Worm (Caenorhabditis elegans) whole organism, midembryonic: Measurements from ENCODE around the gene ascc-1.

Experiments
- med-1 ChIP-seq: sonication (generic microtip); optimal IDR thresholded peaks from 2 replicates; lab custom pipeline; 2017; ENCODE audit warnings: missing genetic modification characterization, mild to moderate bottlenecking, missing compliant biosample characterization, antibody characterized with exemption, missing genetic modification reagents; ENCODE audit not compliant: insufficient read depth
- ztf-23 ChIP-seq: fragments of 200-800 bp; sonication (Bioruptor generic); IDR thresholded peaks from 2 replicates; pipeline ENCODE4 v1.3.6; 2022; ENCODE audit warnings: missing genetic modification reagents, missing genetic modification characterization, missing compliant biosample characterization

- TF ChIP-seq ztf-23 (no peak), med-1 (no peak)
Observed at ce11 chrII:95177-95576, 37.7 kb downstream of the ascc-1 start, which contains the start of gene C50D2.7.
